Worm (Caenorhabditis elegans): ENCODE data around the gene ceh-1.

DNA sequence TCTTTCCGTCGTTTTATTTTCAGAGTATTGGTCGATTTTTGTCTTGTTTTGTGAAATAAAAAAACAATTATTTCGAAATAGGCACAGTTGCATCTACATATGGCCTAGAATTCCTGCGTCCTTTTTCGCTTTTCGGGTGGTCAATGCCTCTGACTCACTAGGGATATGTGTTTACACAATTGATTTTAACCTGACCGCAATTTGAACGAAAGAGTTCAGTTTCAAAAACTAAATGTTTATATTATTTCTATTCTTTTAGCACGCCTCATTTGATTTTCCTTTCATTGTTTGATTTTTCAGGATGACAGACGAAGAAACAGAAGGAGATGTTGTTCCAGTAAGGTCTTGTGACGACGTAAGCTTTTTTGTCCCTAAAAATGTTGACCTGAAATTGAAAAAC is 13.8 kb upstream of the ceh-1 start, which contains the start of gene mfsd-12:
- TF ChIP-seq T23F11.4 (GFP tag; optimal IDR thresholded peaks at IDR 0.05) (no peak), ama-1 (optimal IDR thresholded peaks at IDR 0.05) (no peak), dve-1 (tag; optimal IDR thresholded peaks at IDR 0.05) (no peak), nfya-1 (tag; optimal IDR thresholded peaks at IDR 0.05) (no peak), che-1 (tag; optimal IDR thresholded peaks at IDR 0.05) (no peak), madf-2 (tag; optimal IDR thresholded peaks at IDR 0.05) (no peak), ceh-30 (tag; optimal IDR thresholded peaks at IDR 0.05) (no peak), fkh-10 (GFP tag; optimal IDR thresholded peaks at IDR 0.05) (no peak), pqm-1 (tag; optimal IDR thresholded peaks at IDR 0.05) (no peak), nhr-11 (tag; optimal IDR thresholded peaks at IDR 0.05) (no peak), sox-4 (tag; optimal IDR thresholded peaks at IDR 0.05) (no peak), pag-3 (tag; optimal IDR thresholded peaks at IDR 0.05; ENCODE audit: borderline replicate concordance) (no peak)

Data from whole organism, late embryonic.